Worm (Caenorhabditis elegans): ENCODE data around the gene spp-28.

The spp-28 gene

DNA sequence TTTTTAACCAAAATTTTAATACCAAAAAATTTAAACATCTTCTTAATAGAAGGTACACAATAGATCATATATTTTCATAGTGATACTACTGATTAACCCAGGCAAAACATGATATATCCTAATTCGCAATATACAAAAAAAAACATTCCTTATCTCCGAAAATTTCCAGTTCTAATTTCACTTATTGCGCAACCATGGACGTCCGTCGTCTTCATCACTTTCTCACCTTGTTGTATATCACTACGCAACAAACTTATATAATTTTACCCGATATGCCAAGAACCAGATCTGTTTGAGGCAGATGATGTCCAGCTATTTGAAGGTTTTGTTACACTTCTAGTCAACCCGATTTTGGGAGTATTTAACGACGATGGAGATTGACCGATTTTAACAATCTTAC lies 2.3 kb downstream of the spp-28 start, which contains the start of gene R74.2:
Gene R74.2 (plus strand): TSS at position 316 of the 400 bp plus-strand sequence.
- TF ChIP-seq ceh-30 (tag; optimal IDR thresholded peaks at IDR 0.05), result no peak
- no peak for TF ChIP-seq pax-1 (tag; optimal IDR thresholded peaks at IDR 0.05)
- TF ChIP-seq C38D4.7 (GFP tag; optimal IDR thresholded peaks at IDR 0.05), result no peak
- TF ChIP-seq hlh-6 (tag; optimal IDR thresholded peaks at IDR 0.05), result no peak
- TF ChIP-seq ref-2 (tag; optimal IDR thresholded peaks at IDR 0.05), result no peak
- TF ChIP-seq fkh-6 (tag; optimal IDR thresholded peaks at IDR 0.05), result no peak
- no peak for TF ChIP-seq ceh-18 (tag; optimal IDR thresholded peaks at IDR 0.05)
- no peak for TF ChIP-seq lin-11 (tag; optimal IDR thresholded peaks at IDR 0.05)
- TF ChIP-seq elt-4 (tag; optimal IDR thresholded peaks at IDR 0.05), result no peak
- no peak for TF ChIP-seq ceh-2 (tag; optimal IDR thresholded peaks at IDR 0.05)
- no peak for TF ChIP-seq eyg-1 (tag; optimal IDR thresholded peaks at IDR 0.05)
- TF ChIP-seq C08G9.2 (tag; optimal IDR thresholded peaks at IDR 0.05), result no peak
- TF ChIP-seq tbx-7 (tag; optimal IDR thresholded peaks at IDR 0.05), result no peak
- TF ChIP-seq nfya-1 (tag; optimal IDR thresholded peaks at IDR 0.05), result no peak
- no peak for TF ChIP-seq K02D7.2 (tag; optimal IDR thresholded peaks at IDR 0.05)

DNA sequence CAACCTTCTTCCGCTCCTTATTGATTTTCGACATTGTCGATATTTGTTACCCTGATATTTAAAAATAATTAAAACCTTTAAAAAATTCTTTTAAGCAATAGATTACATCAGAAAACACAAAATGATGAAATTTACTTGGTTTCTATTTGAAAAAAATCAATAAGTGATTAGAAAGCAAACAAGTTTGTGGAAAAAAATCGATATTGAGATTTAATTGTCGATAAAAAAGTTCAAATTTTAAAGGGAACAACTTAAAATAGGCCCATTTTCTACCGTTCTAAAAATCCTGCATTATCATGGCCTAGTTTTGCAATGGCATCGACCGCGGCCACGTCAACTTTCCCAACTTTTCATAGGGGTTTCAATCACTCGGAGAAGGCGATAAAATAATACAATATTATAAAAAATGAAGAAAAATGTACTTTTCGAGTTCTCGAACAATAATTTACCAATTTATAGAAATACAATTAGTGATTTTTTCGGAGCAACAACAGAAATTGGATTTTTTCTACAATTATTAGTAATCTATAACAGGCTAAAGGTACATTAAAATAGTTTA lies 3.3 kb downstream of the spp-28 start, which contains the start of gene lars-1:
Gene lars-1 (minus strand): TSS at position 51 of the 559 bp plus-strand sequence.
- TF ChIP-seq mec-3 (tag; optimal IDR thresholded peaks at IDR 0.05; ENCODE audit: borderline replicate concordance), result no peak
- TF ChIP-seq ceh-31 (tag; optimal IDR thresholded peaks at IDR 0.05), result no peak
- TF ChIP-seq hlh-30 (tag; optimal IDR thresholded peaks at IDR 0.05; ENCODE audit: insufficient read depth), result no peak
- no peak for TF ChIP-seq sox-4 (tag; optimal IDR thresholded peaks at IDR 0.05)
- TF ChIP-seq ama-1 (optimal IDR thresholded peaks at IDR 0.05), result no peak
- TF ChIP-seq lin-11 (tag; optimal IDR thresholded peaks at IDR 0.05), result no peak
- TF ChIP-seq ceh-34 (tag; optimal IDR thresholded peaks at IDR 0.05), result no peak
- TF ChIP-seq ceh-45 (GFP tag; IDR thresholded peaks at IDR 0.05), result no peak
- TF ChIP-seq hlh-8 (tag; optimal IDR thresholded peaks at IDR 0.05), result no peak
- no peak for TF ChIP-seq zip-5 (tag; optimal IDR thresholded peaks at IDR 0.05)
- TF ChIP-seq ceh-2 (tag; optimal IDR thresholded peaks at IDR 0.05), result no peak
- no peak for TF ChIP-seq sdc-2 (tag; optimal IDR thresholded peaks at IDR 0.05)
- TF ChIP-seq nhr-232 (tag; optimal IDR thresholded peaks at IDR 0.05), result no peak
- TF ChIP-seq nhr-11 (tag; optimal IDR thresholded peaks at IDR 0.05), result no peak

DNA sequence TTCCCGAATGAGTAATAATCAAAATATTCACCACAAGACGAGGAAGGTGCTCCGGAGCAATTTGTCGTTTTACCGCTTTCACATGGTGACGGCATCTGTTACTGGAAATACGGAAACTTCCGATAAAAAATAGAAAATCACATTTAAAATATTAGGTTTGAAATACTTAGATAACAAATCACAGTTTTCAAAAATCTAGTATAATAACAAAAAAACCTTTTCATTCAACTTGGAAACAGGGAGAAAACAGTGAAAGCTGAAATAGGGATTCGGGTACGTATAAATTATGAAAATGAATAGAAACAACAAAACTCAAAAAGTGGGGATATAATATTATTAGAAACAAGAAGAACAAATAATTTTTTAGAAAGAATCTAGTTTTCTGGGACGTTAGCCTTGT lies 8.8 kb downstream of the spp-28 start, which contains the start of gene C16C10.1:
Gene C16C10.1 (minus strand): TSS at position 101 of the 400 bp plus-strand sequence.
- TF ChIP-seq unc-86 (tag; optimal IDR thresholded peaks at IDR 0.05) (no peak), ceh-30 (tag; optimal IDR thresholded peaks at IDR 0.05) (no peak), sox-4 (tag; optimal IDR thresholded peaks at IDR 0.05) (no peak), T23F11.4 (GFP tag; optimal IDR thresholded peaks at IDR 0.05) (no peak), Y22D7AL.16 (tag; optimal IDR thresholded peaks at IDR 0.05) (no peak), elt-2 (tag; optimal IDR thresholded peaks at IDR 0.05) (no peak), nhr-232 (tag; optimal IDR thresholded peaks at IDR 0.05) (no peak), pros-1 (tag; optimal IDR thresholded peaks at IDR 0.05) (no peak), pax-1 (tag; optimal IDR thresholded peaks at IDR 0.05) (no peak), unc-55 (GFP tag; optimal IDR thresholded peaks at IDR 0.05) (no peak), sox-2 (GFP tag; IDR thresholded peaks at IDR 0.05) (no peak), tbx-7 (tag; optimal IDR thresholded peaks at IDR 0.05) (no peak), mec-3 (tag; optimal IDR thresholded peaks at IDR 0.05; ENCODE audit: borderline replicate concordance) (no peak), ceh-31 (tag; optimal IDR thresholded peaks at IDR 0.05) (no peak), che-1 (tag; optimal IDR thresholded peaks at IDR 0.05) (no peak), ref-2 (tag; optimal IDR thresholded peaks at IDR 0.05) (no peak), lin-11 (tag; optimal IDR thresholded peaks at IDR 0.05) (no peak), C38D4.7 (GFP tag; optimal IDR thresholded peaks at IDR 0.05) (no peak)

DNA sequence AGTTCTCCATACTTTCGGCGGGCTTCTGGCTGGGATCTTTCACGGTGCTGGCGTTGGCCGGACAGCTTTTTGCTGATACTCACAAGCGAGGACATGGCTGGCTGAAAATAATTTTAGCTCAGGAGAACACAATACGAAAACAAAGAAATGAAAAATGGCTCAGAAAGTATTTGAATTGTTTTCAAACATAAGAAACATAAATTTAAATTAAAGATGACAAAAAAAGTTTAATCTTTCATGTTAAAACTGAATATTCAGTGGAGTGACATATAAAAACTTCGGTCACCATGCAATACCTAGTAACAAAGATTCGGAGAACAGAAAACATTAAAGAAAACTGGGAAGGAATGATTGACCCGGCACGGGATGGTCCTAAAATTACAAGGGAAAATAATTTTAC lies 11.6 kb downstream of the spp-28 start, which contains the start of gene C16C10.2:
Gene C16C10.2 (minus strand): TSS at position 101 of the 400 bp plus-strand sequence.
- TF ChIP-seq elt-4 (tag; optimal IDR thresholded peaks at IDR 0.05) (no peak), ceh-45 (GFP tag; IDR thresholded peaks at IDR 0.05) (no peak), ets-4 (tag; optimal IDR thresholded peaks at IDR 0.05) (no peak), ceh-6 (GFP tag; optimal IDR thresholded peaks at IDR 0.05) (no peak), unc-86 (tag; optimal IDR thresholded peaks at IDR 0.05) (no peak), nhr-232 (tag; optimal IDR thresholded peaks at IDR 0.05) (no peak), ref-2 (tag; optimal IDR thresholded peaks at IDR 0.05) (no peak), elt-2 (tag; optimal IDR thresholded peaks at IDR 0.05) (no peak), ceh-48 (tag; optimal IDR thresholded peaks at IDR 0.05) (no peak), npax-4 (tag; optimal IDR thresholded peaks at IDR 0.05) (no peak), ceh-19 (GFP tag; optimal IDR thresholded peaks at IDR 0.05) (no peak), fax-1 (tag; optimal IDR thresholded peaks at IDR 0.05) (no peak), odd-2 (tag; optimal IDR thresholded peaks at IDR 0.05) (no peak), lim-6 (tag; optimal IDR thresholded peaks at IDR 0.05) (no peak), ztf-16 (tag; optimal IDR thresholded peaks at IDR 0.05) (no peak), pat-9 (tag; optimal IDR thresholded peaks at IDR 0.05) (no peak), unc-42 (tag; optimal IDR thresholded peaks at IDR 0.05) (no peak), ceh-2 (tag; optimal IDR thresholded peaks at IDR 0.05) (no peak), C08G9.2 (tag; optimal IDR thresholded peaks at IDR 0.05) (no peak), ahr-1 (tag; optimal IDR thresholded peaks at IDR 0.05) (no peak)
